ENCODE assay signal across 1 fruit fly cellular context in genomic region chr3L:13017803-13018324, dm6.
TF ChIP-seq lines count a peak whose summit lies in the region.

mRpL20 (minus strand) TSS chr3L:13017867.
Icmt (plus strand) TSS chr3L:13018266.

TF ChIP-seq in whole organism, embryonic, 481 proteins besides CTCF, POLR2A, EP300 and RAD21 (continued from another document and continues in another):
- peak; percentile 49 for TF ChIP-seq Bdp1 (GFP tag; optimal IDR thresholded peaks at IDR 0.05; lab: Kevin White, UChicago)
- TF ChIP-seq Camta (GFP tag; optimal IDR thresholded peaks at IDR 0.05; lab: Kevin White, UChicago), result no peak
- TF ChIP-seq lola (GFP tag; optimal IDR thresholded peaks at IDR 0.05; lab: Kevin White, UChicago), result peak in 1 of 3 experiments; percentile 85
- peak; percentile 84 for TF ChIP-seq dmrt11E (tag; optimal IDR thresholded peaks at IDR 0.05; lab: Kevin White, UChicago)
- TF ChIP-seq CG12942 (GFP tag; optimal IDR thresholded peaks at IDR 0.05; lab: Kevin White, UChicago), result peak; percentile 88
- no peak for TF ChIP-seq CG1792 (GFP tag; optimal IDR thresholded peaks at IDR 0.05; lab: Kevin White, UChicago)
- peak; percentile 84 for TF ChIP-seq org-1 (GFP tag; optimal IDR thresholded peaks at IDR 0.05; lab: Kevin White, UChicago)
- peak; percentile 94 for TF ChIP-seq CG2678 (tag; optimal IDR thresholded peaks at IDR 0.05; lab: Kevin White, UChicago)
- TF ChIP-seq CG17568 (GFP tag; optimal IDR thresholded peaks at IDR 0.05; lab: Kevin White, UChicago), result peak; percentile 81
- peak; percentile 58 for TF ChIP-seq kah (GFP tag; optimal IDR thresholded peaks at IDR 0.05; lab: Kevin White, UChicago)
- TF ChIP-seq ab (GFP tag; optimal IDR thresholded peaks at IDR 0.05; lab: Kevin White, UChicago), result peak; percentile 4
- TF ChIP-seq CG12391 (tag; optimal IDR thresholded peaks at IDR 0.05; lab: Kevin White, UChicago), result peak; percentile 95
- peak; percentile 96 for TF ChIP-seq H15 (GFP tag; IDR thresholded peaks at IDR 0.05; lab: Robert Waterston, UW)
- TF ChIP-seq CG8290 (GFP tag; optimal IDR thresholded peaks at IDR 0.05; lab: Kevin White, UChicago), result peak; percentile 75
- no peak for TF ChIP-seq CG8290 (tag; optimal IDR thresholded peaks at IDR 0.05; lab: Kevin White, UChicago)
- TF ChIP-seq chif (GFP tag; optimal IDR thresholded peaks at IDR 0.05; lab: Kevin White, UChicago), result peak in 1 of 2 experiments; percentile 45
- TF ChIP-seq salm (tag; optimal IDR thresholded peaks at IDR 0.05; lab: Kevin White, UChicago), result peak; percentile 92
- TF ChIP-seq gsb (GFP tag; IDR thresholded peaks at IDR 0.05; lab: Robert Waterston, UW), result peak; percentile 94
- TF ChIP-seq CG7372 (GFP tag; IDR thresholded peaks at IDR 0.05; lab: Robert Waterston, UW), result peak; percentile 96
- TF ChIP-seq oc (tag; optimal IDR thresholded peaks at IDR 0.05; lab: Kevin White, UChicago), result peak; percentile 96
- peak; percentile 28 for TF ChIP-seq CG17802 (tag; optimal IDR thresholded peaks at IDR 0.05; lab: Kevin White, UChicago)
- TF ChIP-seq fru (optimal IDR thresholded peaks at IDR 0.05; lab: Kevin White, UChicago), result no peak
- no peak for TF ChIP-seq p53 (GFP tag; optimal IDR thresholded peaks at IDR 0.05; lab: Kevin White, UChicago)
- TF ChIP-seq Hr51 (GFP tag; optimal IDR thresholded peaks at IDR 0.05; lab: Kevin White, UChicago), result peak; percentile 42 to 96
- TF ChIP-seq Dp (GFP tag; optimal IDR thresholded peaks at IDR 0.05; lab: Kevin White, UChicago), result peak; percentile 40
- TF ChIP-seq run (tag; optimal IDR thresholded peaks at IDR 0.05; lab: Kevin White, UChicago), result peak; percentile 93
- peak; percentile 76 for TF ChIP-seq CG10654 (GFP tag; optimal IDR thresholded peaks at IDR 0.05; lab: Kevin White, UChicago)
- TF ChIP-seq trh (GFP tag; optimal IDR thresholded peaks at IDR 0.05; lab: Kevin White, UChicago), result peak; percentile 60
- TF ChIP-seq amos (GFP tag; IDR thresholded peaks at IDR 0.05; lab: Robert Waterston, UW; ENCODE audit: partially characterized antibody), result peak; percentile 72
- peak; percentile 64 for TF ChIP-seq CG3065 (GFP tag; optimal IDR thresholded peaks at IDR 0.05; lab: Kevin White, UChicago)
- TF ChIP-seq CG18619 (GFP tag; optimal IDR thresholded peaks at IDR 0.05; lab: Kevin White, UChicago), result peak; percentile 87
- TF ChIP-seq zf30C (GFP tag; optimal IDR thresholded peaks at IDR 0.05; lab: Kevin White, UChicago), result no peak
- peak; percentile 83 for TF ChIP-seq CG2116 (GFP tag; optimal IDR thresholded peaks at IDR 0.05; lab: Kevin White, UChicago)
- no peak for TF ChIP-seq Optix (GFP tag; IDR thresholded peaks at IDR 0.05; lab: Robert Waterston, UW)
- no peak for TF ChIP-seq lov (optimal IDR thresholded peaks at IDR 0.05; lab: Kevin White, UChicago)
- peak; percentile 91 for TF ChIP-seq lov (GFP tag; IDR thresholded peaks at IDR 0.05; lab: Robert Waterston, UW)
- peak; percentile 100 for TF ChIP-seq grau (tag; optimal IDR thresholded peaks at IDR 0.05; lab: Kevin White, UChicago)
- TF ChIP-seq psq (GFP tag; optimal IDR thresholded peaks at IDR 0.05; lab: Kevin White, UChicago), result peak; percentile 78
- TF ChIP-seq wdn (GFP tag; IDR thresholded peaks at IDR 0.05; lab: Robert Waterston, UW), result peak; percentile 97
- peak; percentile 74 for TF ChIP-seq CG15514 (GFP tag; optimal IDR thresholded peaks at IDR 0.05; lab: Kevin White, UChicago)
- peak; percentile 8 for TF ChIP-seq CG31388 (GFP tag; optimal IDR thresholded peaks at IDR 0.05; lab: Kevin White, UChicago)
- TF ChIP-seq CG3838 (GFP tag; optimal IDR thresholded peaks at IDR 0.05; lab: Kevin White, UChicago), result peak; percentile 55
- TF ChIP-seq Dip2 (GFP tag; IDR thresholded peaks at IDR 0.05; lab: Robert Waterston, UW), result no peak
- TF ChIP-seq Atf-2 (GFP tag; optimal IDR thresholded peaks at IDR 0.05; lab: Kevin White, UChicago), result peak; percentile 25
- peak; percentile 87 for TF ChIP-seq CG9727 (GFP tag; optimal IDR thresholded peaks at IDR 0.05; lab: Kevin White, UChicago)
- peak; percentile 32 for TF ChIP-seq CG3995 (GFP tag; optimal IDR thresholded peaks at IDR 0.05; lab: Kevin White, UChicago)
- no peak for TF ChIP-seq MESR4 (GFP tag; optimal IDR thresholded peaks at IDR 0.05; lab: Kevin White, UChicago)
- peak; percentile 98 for TF ChIP-seq vvl (GFP tag; IDR thresholded peaks at IDR 0.05; lab: Robert Waterston, UW)
- TF ChIP-seq Max (GFP tag; optimal IDR thresholded peaks at IDR 0.05; lab: Kevin White, UChicago), result peak; percentile 77
- TF ChIP-seq chm (GFP tag; IDR thresholded peaks at IDR 0.05; lab: Robert Waterston, UW), result peak; percentile 88
- peak; percentile 28; the same call in 1 of the 2 replicates for TF ChIP-seq CG2129 (GFP tag; IDR thresholded peaks at IDR 0.05; lab: Robert Waterston, UW; ENCODE audit: partially characterized antibody)
- peak; percentile 96 for TF ChIP-seq CG32767 (GFP tag; IDR thresholded peaks at IDR 0.05; lab: Robert Waterston, UW)
- peak; percentile 37 for TF ChIP-seq maf-S (GFP tag; optimal IDR thresholded peaks at IDR 0.05; lab: Kevin White, UChicago)
- TF ChIP-seq CG8089 (GFP tag; optimal IDR thresholded peaks at IDR 0.05; lab: Kevin White, UChicago), result no peak
- no peak for TF ChIP-seq Dfd (GFP tag; optimal IDR thresholded peaks at IDR 0.05; lab: Kevin White, UChicago)
- peak; percentile 68 for TF ChIP-seq CG4707 (GFP tag; optimal IDR thresholded peaks at IDR 0.05; lab: Kevin White, UChicago)
- TF ChIP-seq CG4282 (GFP tag; optimal IDR thresholded peaks at IDR 0.05; lab: Kevin White, UChicago), result no peak
- TF ChIP-seq CG10565 (GFP tag; optimal IDR thresholded peaks at IDR 0.05; lab: Kevin White, UChicago), result no peak
- peak in 1 of 2 experiments; percentile 35 for TF ChIP-seq eve (GFP tag; optimal IDR thresholded peaks at IDR 0.05; lab: Kevin White, UChicago)
- TF ChIP-seq prd (optimal IDR thresholded peaks at IDR 0.05; lab: Kevin White, UChicago), result no peak
- TF ChIP-seq prd (GFP tag; IDR thresholded peaks at IDR 0.05; lab: Robert Waterston, UW), result peak; percentile 99
- TF ChIP-seq Blimp-1 (GFP tag; optimal IDR thresholded peaks at IDR 0.05; lab: Kevin White, UChicago), result peak; percentile 84
- TF ChIP-seq CG31441 (GFP tag; IDR thresholded peaks at IDR 0.05; lab: Robert Waterston, UW), result peak; percentile 95
- peak; percentile 85 for TF ChIP-seq CG13894 (tag; optimal IDR thresholded peaks at IDR 0.05; lab: Kevin White, UChicago)
- peak; percentile 73 for TF ChIP-seq ems (GFP tag; optimal IDR thresholded peaks at IDR 0.05; lab: Kevin White, UChicago)
- TF ChIP-seq scrt (GFP tag; optimal IDR thresholded peaks at IDR 0.05; lab: Kevin White, UChicago), result peak; percentile 51
- TF ChIP-seq CG12155 (GFP tag; optimal IDR thresholded peaks at IDR 0.05; lab: Kevin White, UChicago), result peak; percentile 89
- TF ChIP-seq CG10267 (tag; optimal IDR thresholded peaks at IDR 0.05; lab: Kevin White, UChicago), result peak; percentile 77
- TF ChIP-seq CG10979 (tag; optimal IDR thresholded peaks at IDR 0.05; lab: Kevin White, UChicago), result peak; percentile 81
- TF ChIP-seq so (GFP tag; IDR thresholded peaks at IDR 0.05; lab: Robert Waterston, UW), result peak; percentile 85
- TF ChIP-seq wor (GFP tag; IDR thresholded peaks at IDR 0.05; lab: Robert Waterston, UW), result peak; percentile 93
- TF ChIP-seq CG3847 (GFP tag; IDR thresholded peaks at IDR 0.05; lab: Robert Waterston, UW), result peak; percentile 97
- TF ChIP-seq CG17912 (GFP tag; optimal IDR thresholded peaks at IDR 0.05; lab: Kevin White, UChicago), result no peak
- peak; percentile 91 for TF ChIP-seq CG17359 (tag; optimal IDR thresholded peaks at IDR 0.05; lab: Kevin White, UChicago)
- peak; percentile 79 for TF ChIP-seq Asciz (GFP tag; optimal IDR thresholded peaks at IDR 0.05; lab: Kevin White, UChicago)
- TF ChIP-seq TFAM (GFP tag; optimal IDR thresholded peaks at IDR 0.05; lab: Kevin White, UChicago), result no peak
- TF ChIP-seq CG4424 (GFP tag; optimal IDR thresholded peaks at IDR 0.05; lab: Kevin White, UChicago), result peak; percentile 82
- TF ChIP-seq Myb (GFP tag; optimal IDR thresholded peaks at IDR 0.05; lab: Kevin White, UChicago), result no peak
- TF ChIP-seq CG15011 (GFP tag; optimal IDR thresholded peaks at IDR 0.05; lab: Kevin White, UChicago), result peak; percentile 69
- TF ChIP-seq br (optimal IDR thresholded peaks at IDR 0.05; lab: Kevin White, UChicago), result no peak
- peak; percentile 19 for TF ChIP-seq CHES-1-like (GFP tag; optimal IDR thresholded peaks at IDR 0.05; lab: Kevin White, UChicago)
- TF ChIP-seq D19A (tag; optimal IDR thresholded peaks at IDR 0.05; lab: Kevin White, UChicago), result peak; percentile 77
- peak; percentile 56 for TF ChIP-seq Antp (GFP tag; optimal IDR thresholded peaks at IDR 0.05; lab: Kevin White, UChicago)
- TF ChIP-seq croc (GFP tag; conservative IDR thresholded peaks at IDR 0.05; lab: Robert Waterston, UW), result peak; percentile 93
- TF ChIP-seq Lpt (GFP tag; optimal IDR thresholded peaks at IDR 0.05; lab: Kevin White, UChicago), result no peak
- peak; percentile 80 for TF ChIP-seq CG13123 (GFP tag; optimal IDR thresholded peaks at IDR 0.05; lab: Kevin White, UChicago)
- TF ChIP-seq CG9437 (GFP tag; optimal IDR thresholded peaks at IDR 0.05; lab: Kevin White, UChicago), result peak; percentile 88
- TF ChIP-seq CG4328 (GFP tag; optimal IDR thresholded peaks at IDR 0.05; lab: Kevin White, UChicago), result peak; percentile 60
- peak; percentile 79 for TF ChIP-seq CG5953 (GFP tag; IDR thresholded peaks at IDR 0.05; lab: Robert Waterston, UW)
- TF ChIP-seq CG16813 (GFP tag; IDR thresholded peaks at IDR 0.05; lab: Robert Waterston, UW; ENCODE audit: partially characterized antibody), result peak; percentile 72
- peak; percentile 28 for TF ChIP-seq CG7987 (GFP tag; optimal IDR thresholded peaks at IDR 0.05; lab: Kevin White, UChicago)
- peak; percentile 59 for TF ChIP-seq nau (GFP tag; optimal IDR thresholded peaks at IDR 0.05; lab: Kevin White, UChicago)
- peak; percentile 77 for TF ChIP-seq Vsx1 (GFP tag; optimal IDR thresholded peaks at IDR 0.05; lab: Kevin White, UChicago)
- peak; percentile 92 for TF ChIP-seq nerfin-2 (GFP tag; IDR thresholded peaks at IDR 0.05; lab: Robert Waterston, UW; ENCODE audit: partially characterized antibody)
- peak; percentile 73 for TF ChIP-seq CG1024 (GFP tag; IDR thresholded peaks at IDR 0.05; lab: Robert Waterston, UW)
- TF ChIP-seq CG2202 (tag; optimal IDR thresholded peaks at IDR 0.05; lab: Kevin White, UChicago), result peak; percentile 76
- no peak for TF ChIP-seq CG1832 (GFP tag; optimal IDR thresholded peaks at IDR 0.05; lab: Kevin White, UChicago)
- TF ChIP-seq Hey (tag; optimal IDR thresholded peaks at IDR 0.05; lab: Kevin White, UChicago), result no peak
- TF ChIP-seq crc (GFP tag; optimal IDR thresholded peaks at IDR 0.05; lab: Kevin White, UChicago), result no peak
- TF ChIP-seq CG17361 (GFP tag; IDR thresholded peaks at IDR 0.05; lab: Robert Waterston, UW), result peak; percentile 98
- peak; percentile 94 for TF ChIP-seq Atf6 (GFP tag; IDR thresholded peaks at IDR 0.05; lab: Robert Waterston, UW)
- TF ChIP-seq tx (GFP tag; optimal IDR thresholded peaks at IDR 0.05; lab: Kevin White, UChicago), result peak; percentile 41
- peak; percentile 94 for TF ChIP-seq ci (GFP tag; IDR thresholded peaks at IDR 0.05; lab: Robert Waterston, UW)
- TF ChIP-seq fd96Cb (tag; optimal IDR thresholded peaks at IDR 0.05; lab: Kevin White, UChicago), result peak; percentile 87
- TF ChIP-seq CG33557 (GFP tag; optimal IDR thresholded peaks at IDR 0.05; lab: Kevin White, UChicago), result peak; percentile 70
- TF ChIP-seq Bteb2 (GFP tag; optimal IDR thresholded peaks at IDR 0.05; lab: Kevin White, UChicago), result peak; percentile 51
- peak; percentile 81 for TF ChIP-seq slou (GFP tag; optimal IDR thresholded peaks at IDR 0.05; lab: Kevin White, UChicago)
- TF ChIP-seq CG14965 (GFP tag; optimal IDR thresholded peaks at IDR 0.05; lab: Kevin White, UChicago; ENCODE audit: borderline replicate concordance), result no peak
- TF ChIP-seq CG14441 (GFP tag; IDR thresholded peaks at IDR 0.05; lab: Robert Waterston, UW), result peak; percentile 97
- peak; percentile 97 for TF ChIP-seq E2f1 (GFP tag; IDR thresholded peaks at IDR 0.05; lab: Robert Waterston, UW)
- peak; percentile 97 for TF ChIP-seq Xrp1 (GFP tag; IDR thresholded peaks at IDR 0.05; lab: Robert Waterston, UW)
- TF ChIP-seq Dll (GFP tag; IDR thresholded peaks at IDR 0.05; lab: Robert Waterston, UW; ENCODE audit: partially characterized antibody), result peak; percentile 81
- no peak for TF ChIP-seq cad (GFP tag; optimal IDR thresholded peaks at IDR 0.05; lab: Kevin White, UChicago)
- TF ChIP-seq kni (GFP tag; optimal IDR thresholded peaks at IDR 0.05; lab: Kevin White, UChicago), result no peak
- TF ChIP-seq CG5180 (GFP tag; optimal IDR thresholded peaks at IDR 0.05; lab: Kevin White, UChicago), result peak; percentile 55
- no peak for TF ChIP-seq Dad (GFP tag; optimal IDR thresholded peaks at IDR 0.05; lab: Kevin White, UChicago)
- TF ChIP-seq insv (GFP tag; optimal IDR thresholded peaks at IDR 0.05; lab: Kevin White, UChicago), result peak in 1 of 2 experiments; percentile 45
- peak; percentile 98 for TF ChIP-seq unpg (GFP tag; optimal IDR thresholded peaks at IDR 0.05; lab: Kevin White, UChicago)
- TF ChIP-seq CG11247 (GFP tag; IDR thresholded peaks at IDR 0.05; lab: Robert Waterston, UW), result peak; percentile 96
- TF ChIP-seq luna (GFP tag; optimal IDR thresholded peaks at IDR 0.05; lab: Kevin White, UChicago), result no peak
- TF ChIP-seq Doc3 (GFP tag; IDR thresholded peaks at IDR 0.05; lab: Robert Waterston, UW; ENCODE audit: partially characterized antibody), result peak; percentile 72
- TF ChIP-seq H2.0 (GFP tag; IDR thresholded peaks at IDR 0.05; lab: Robert Waterston, UW), result peak; percentile 97
- TF ChIP-seq lbe (GFP tag; optimal IDR thresholded peaks at IDR 0.05; lab: Kevin White, UChicago), result peak; percentile 82
- peak; percentile 45 for TF ChIP-seq CG18011 (GFP tag; optimal IDR thresholded peaks at IDR 0.05; lab: Kevin White, UChicago)
- peak; percentile 92 for TF ChIP-seq NfI (GFP tag; optimal IDR thresholded peaks at IDR 0.05; lab: Kevin White, UChicago)
- peak; percentile 95 for TF ChIP-seq Hmr (GFP tag; optimal IDR thresholded peaks at IDR 0.05; lab: Kevin White, UChicago)
- peak; percentile 97 for TF ChIP-seq Sox102F (GFP tag; optimal IDR thresholded peaks at IDR 0.05; lab: Kevin White, UChicago)
- TF ChIP-seq Neu2 (GFP tag; optimal IDR thresholded peaks at IDR 0.05; lab: Kevin White, UChicago; ENCODE audit: borderline replicate concordance), result no peak
- TF ChIP-seq CG7745 (tag; optimal IDR thresholded peaks at IDR 0.05; lab: Kevin White, UChicago), result no peak
- peak; percentile 95 for TF ChIP-seq CG14050 (GFP tag; IDR thresholded peaks at IDR 0.05; lab: Robert Waterston, UW)
- no peak for TF ChIP-seq gro (GFP tag; optimal IDR thresholded peaks at IDR 0.05; lab: Kevin White, UChicago)
- TF ChIP-seq gt (GFP tag; IDR thresholded peaks at IDR 0.05; lab: Robert Waterston, UW), result peak; percentile 93
